Fruit fly (Drosophila melanogaster) whole organism, embryonic: ENCODE data around the gene scrib.

Experiments
- CG11504 ChIP-seq: fragments of 200-800 bp; sonication (Bioruptor generic); optimal IDR thresholded peaks from 3 replicates; lab custom pipeline; 2019; ENCODE audit warnings: missing biosample characterization, mild to moderate bottlenecking, missing genetic modification characterization, moderate library complexity
- CG12104 ChIP-seq: fragments of 200-800 bp; sonication (Bioruptor generic); optimal IDR thresholded peaks from 3 replicates; lab custom pipeline; 2016; ENCODE audit warnings: missing biosample characterization, missing genetic modification characterization
- CG13287 ChIP-seq: fragments of 200-800 bp; sonication (Bioruptor generic); IDR thresholded peaks from 2 replicates; pipeline ENCODE4 v1.3.6; 2022; ENCODE audit warnings: missing biosample characterization, missing genetic modification characterization; ENCODE audit not compliant: partially characterized antibody
- CG14050 ChIP-seq: fragments of 200-800 bp; sonication (Bioruptor generic); IDR thresholded peaks from 3 replicates; pipeline ENCODE4 v1.3.6; 2022; ENCODE audit warnings: missing biosample characterization, missing genetic modification characterization
- CG14441 ChIP-seq: fragments of 200-800 bp; sonication (Bioruptor generic); IDR thresholded peaks from 2 replicates; pipeline ENCODE4 v1.3.6; 2022; ENCODE audit warnings: missing biosample characterization, missing genetic modification characterization
- CG15011 ChIP-seq: fragments of 200-800 bp; sonication (Bioruptor generic); optimal IDR thresholded peaks from 3 replicates; lab custom pipeline; 2018; ENCODE audit warnings: missing biosample characterization, mild to moderate bottlenecking, missing genetic modification characterization
- CG15696 ChIP-seq: fragments of 200-800 bp; sonication (Bioruptor generic); optimal IDR thresholded peaks from 2 replicates; lab custom pipeline; 2019; ENCODE audit warnings: missing biosample characterization, mild to moderate bottlenecking, missing genetic modification characterization, moderate library complexity
- CG1602 ChIP-seq: fragments of 200-800 bp; sonication (Bioruptor generic); optimal IDR thresholded peaks from 3 replicates; lab custom pipeline; 2016; ENCODE audit warnings: missing biosample characterization, missing genetic modification characterization
- CG16813 ChIP-seq: fragments of 200-800 bp; sonication (Bioruptor generic); IDR thresholded peaks from 3 replicates; pipeline ENCODE4 v1.3.6; 2022; ENCODE audit warnings: missing biosample characterization, missing genetic modification characterization; ENCODE audit not compliant: partially characterized antibody
- CG17328 ChIP-seq: fragments of 200-800 bp; sonication (Bioruptor generic); IDR thresholded peaks from 2 replicates; pipeline ENCODE4 v1.3.6; 2022; ENCODE audit warnings: missing biosample characterization, missing genetic modification characterization
- CG2202 ChIP-seq: fragments of 200-800 bp; sonication (Bioruptor generic); optimal IDR thresholded peaks from 2 replicates; lab custom pipeline; 2018; ENCODE audit warnings: missing biosample characterization, mild to moderate bottlenecking, missing genetic modification characterization
- CG2875 ChIP-seq: fragments of 200-800 bp; sonication (Bioruptor generic); optimal IDR thresholded peaks from 2 replicates; lab custom pipeline; 2017; ENCODE audit warnings: missing biosample characterization, mild to moderate bottlenecking, missing genetic modification characterization, missing genetic modification reagents
- CG30020 ChIP-seq: fragments of 200-800 bp; optimal IDR thresholded peaks from 2 replicates; lab custom pipeline; 2019; ENCODE audit warnings: missing biosample characterization, mild to moderate bottlenecking, missing genetic modification characterization, moderate library complexity
- CG31224 ChIP-seq: fragments of 200-800 bp; sonication (Bioruptor generic); IDR thresholded peaks from 2 replicates; pipeline ENCODE4 v1.3.6; 2022; ENCODE audit warnings: missing biosample characterization, missing genetic modification characterization
- CG3995 ChIP-seq: fragments of 200-800 bp; sonication (Bioruptor generic); optimal IDR thresholded peaks from 3 replicates; lab custom pipeline; 2016; ENCODE audit warnings: missing biosample characterization, missing genetic modification characterization
- CG4424 ChIP-seq: fragments of 200-800 bp; sonication (Bioruptor generic); optimal IDR thresholded peaks from 3 replicates; lab custom pipeline; 2016; ENCODE audit warnings: missing biosample characterization, missing genetic modification characterization
- CG4617 ChIP-seq: fragments of 200-800 bp; sonication (Bioruptor generic); optimal IDR thresholded peaks from 3 replicates; lab custom pipeline; 2016; ENCODE audit warnings: missing biosample characterization, missing genetic modification characterization, borderline replicate concordance
- CG6854 ChIP-seq: fragments of 200-800 bp; sonication (Bioruptor generic); optimal IDR thresholded peaks from 3 replicates; lab custom pipeline; 2017; ENCODE audit warnings: missing biosample characterization, mild to moderate bottlenecking, missing genetic modification characterization
- CG7556 ChIP-seq: fragments of 200-800 bp; sonication (Bioruptor generic); optimal IDR thresholded peaks from 2 replicates; lab custom pipeline; 2017; ENCODE audit warnings: missing biosample characterization, mild to moderate bottlenecking, missing genetic modification characterization
- CG8281 ChIP-seq: fragments of 200-800 bp; sonication (Bioruptor generic); optimal IDR thresholded peaks from 2 replicates; lab custom pipeline; 2018; ENCODE audit warnings: missing biosample characterization, mild to moderate bottlenecking, missing genetic modification characterization, moderate library complexity
- Dfd ChIP-seq, 2 experiments: fragments of >200 bp; optimal IDR thresholded peaks; 2 replicates each; lab custom pipeline; 2017; ENCODE audit warnings: missing biosample characterization in 2 of 2, missing genetic modification characterization in 2 of 2
- Ets65A ChIP-seq: fragments of 200-800 bp; sonication (Bioruptor generic); peaks from one replicate; lab custom pipeline; 2016; ENCODE audit warnings: missing biosample characterization, missing genetic modification characterization
- H15 ChIP-seq: fragments of 200-800 bp; sonication (Bioruptor generic); IDR thresholded peaks from 3 replicates; pipeline ENCODE4 v1.3.6; 2022; ENCODE audit warnings: missing biosample characterization, missing genetic modification characterization
- HHEX ChIP-seq: fragments of 200-800 bp; sonication (Bioruptor generic); optimal IDR thresholded peaks from 3 replicates; lab custom pipeline; 2017; ENCODE audit warnings: missing biosample characterization, mild to moderate bottlenecking, missing genetic modification characterization, missing genetic modification reagents
- Hr39 ChIP-seq: fragments of >200 bp; optimal IDR thresholded peaks from 2 replicates; lab custom pipeline; 2017
- NC2β ChIP-seq: fragments of 200-800 bp; sonication (Bioruptor generic); optimal IDR thresholded peaks from 2 replicates; lab custom pipeline; 2016; ENCODE audit warnings: missing biosample characterization, missing genetic modification characterization
- Ravus ChIP-seq: fragments of 200-800 bp; sonication (Bioruptor generic); IDR thresholded peaks from 2 replicates; pipeline ENCODE4 v1.3.6; 2022; ENCODE audit warnings: missing biosample characterization, missing genetic modification characterization
- Sox100B ChIP-seq: fragments of 200-800 bp; sonication (Bioruptor generic); optimal IDR thresholded peaks from 3 replicates; lab custom pipeline; 2018; ENCODE audit warnings: missing biosample characterization, mild to moderate bottlenecking, missing genetic modification characterization
- Stat92E ChIP-seq, 3 experiments: fragments of >200 bp in 2 of 3; fragments of 200-800 bp in 1 of 3; sonication (Bioruptor generic) in 1 of 3; optimal IDR thresholded peaks; 2 replicates each; lab custom pipeline; 2017 to 2019; ENCODE audit warnings: missing biosample characterization in 3 of 3, missing genetic modification characterization in 3 of 3, mild to moderate bottlenecking in 1 of 3, moderate library complexity in 1 of 3
- Tbp ChIP-seq: fragments of >200 bp; optimal IDR thresholded peaks from 2 replicates; lab custom pipeline; 2018; ENCODE audit warnings: missing biosample characterization, missing genetic modification characterization
- Xrp1 ChIP-seq: fragments of 200-800 bp; sonication (Bioruptor generic); IDR thresholded peaks from 2 replicates; pipeline ENCODE4 v1.3.6; 2022; ENCODE audit warnings: missing biosample characterization, missing genetic modification characterization
- ase ChIP-seq: fragments of 200-800 bp; sonication (Bioruptor generic); IDR thresholded peaks from 3 replicates; pipeline ENCODE4 v1.3.6; 2022; ENCODE audit warnings: missing biosample characterization, missing genetic modification characterization
- croc ChIP-seq: fragments of 200-800 bp; sonication (Bioruptor generic); conservative IDR thresholded peaks from 3 replicates; pipeline ENCODE4 v1.3.6; 2022; ENCODE audit warnings: missing biosample characterization, missing genetic modification characterization
- gro ChIP-seq: fragments of 200-800 bp; sonication (Bioruptor generic); optimal IDR thresholded peaks from 2 replicates; lab custom pipeline; 2016; ENCODE audit warnings: missing biosample characterization, missing genetic modification characterization
- gsb ChIP-seq: fragments of 200-800 bp; sonication (Bioruptor generic); IDR thresholded peaks from 2 replicates; pipeline ENCODE4 v1.3.6; 2022; ENCODE audit warnings: missing biosample characterization, missing genetic modification characterization
- klu ChIP-seq: fragments of 200-800 bp; sonication (Bioruptor generic); IDR thresholded peaks from 2 replicates; pipeline ENCODE4 v1.3.6; 2022; ENCODE audit warnings: missing biosample characterization, missing genetic modification characterization
- lilli ChIP-seq: fragments of 200-800 bp; sonication (Bioruptor generic); optimal IDR thresholded peaks from 3 replicates; lab custom pipeline; 2016; ENCODE audit warnings: missing biosample characterization, missing genetic modification characterization
- nerfin-1 ChIP-seq: fragments of 200-800 bp; sonication (Bioruptor generic); optimal IDR thresholded peaks from 3 replicates; lab custom pipeline; 2019; ENCODE audit warnings: missing biosample characterization, mild to moderate bottlenecking, missing genetic modification characterization, moderate library complexity
- onecut ChIP-seq: fragments of 200-800 bp; sonication (Bioruptor generic); IDR thresholded peaks from 2 replicates; pipeline ENCODE4 v1.3.6; 2022; ENCODE audit warnings: missing biosample characterization, missing genetic modification characterization
- pan ChIP-seq, 4 experiments: fragments of >200 bp in 3 of 4; fragments of 200-800 bp in 1 of 4; sonication (Bioruptor generic) in 1 of 4; optimal IDR thresholded peaks in 3 of 4; IDR thresholded peaks in 1 of 4; 2 replicates each; pipeline versions ENCODE4 v1.3.6 to Lab custom; 2017 to 2022; ENCODE audit warnings: missing biosample characterization in 2 of 4, missing genetic modification characterization in 2 of 4, mixed read lengths in 1 of 4
- psq ChIP-seq: fragments of 200-800 bp; sonication (Bioruptor generic); optimal IDR thresholded peaks from 2 replicates; lab custom pipeline; 2017; ENCODE audit warnings: missing biosample characterization, missing genetic modification characterization
- schlank ChIP-seq: fragments of 200-800 bp; sonication (Bioruptor generic); optimal IDR thresholded peaks from 2 replicates; lab custom pipeline; 2018; ENCODE audit warnings: missing biosample characterization, mild to moderate bottlenecking, missing genetic modification characterization
- sima ChIP-seq: fragments of 200-800 bp; sonication (Bioruptor generic); optimal IDR thresholded peaks from 2 replicates; lab custom pipeline; 2016; ENCODE audit warnings: missing biosample characterization, missing genetic modification characterization
- sug ChIP-seq: fragments of 200-800 bp; optimal IDR thresholded peaks from 2 replicates; lab custom pipeline; 2019; ENCODE audit warnings: missing biosample characterization, mild to moderate bottlenecking, missing genetic modification characterization, moderate library complexity
- tio ChIP-seq: fragments of 200-800 bp; sonication (Bioruptor generic); optimal IDR thresholded peaks from 2 replicates; lab custom pipeline; 2017; ENCODE audit warnings: missing biosample characterization, missing genetic modification characterization, inconsistent platforms
- toy ChIP-seq: fragments of 200-800 bp; sonication (Bioruptor generic); IDR thresholded peaks from 2 replicates; pipeline ENCODE4 v1.3.6; 2022; ENCODE audit warnings: missing biosample characterization, missing genetic modification characterization
- unpg ChIP-seq: fragments of 200-800 bp; sonication (Bioruptor generic); optimal IDR thresholded peaks from 3 replicates; lab custom pipeline; 2018; ENCODE audit warnings: missing biosample characterization, mild to moderate bottlenecking, missing genetic modification characterization, moderate library complexity
- vvl ChIP-seq: fragments of 200-800 bp; sonication (Bioruptor generic); IDR thresholded peaks from 2 replicates; pipeline ENCODE4 v1.3.6; 2022; ENCODE audit warnings: missing biosample characterization, missing genetic modification characterization
- z ChIP-seq: fragments of 200-800 bp; sonication (Bioruptor generic); IDR thresholded peaks from 3 replicates; pipeline ENCODE4 v1.3.6; 2022; ENCODE audit warnings: missing biosample characterization, missing genetic modification characterization

scrib gene

dm6 chr3R:26546324-26546922, 10.3 kb downstream of the scrib start:
- TF ChIP-seq Xrp1 (GFP tag; lab: Robert Waterston, UW) (no peak), CG2875 (no peak), Tbp (GFP tag; lab: Kevin White, UChicago) (no peak), Ets65A (GFP tag; lab: Kevin White, UChicago) (no peak), H15 (no peak), toy (GFP tag; lab: Robert Waterston, UW) (no peak), Ravus (GFP tag; lab: Robert Waterston, UW) (no peak), sima (GFP tag; lab: Kevin White, UChicago) (no peak), klu (no peak), unpg (GFP tag; lab: Kevin White, UChicago) (no peak)

- TF ChIP-seq CG14050 (GFP tag; lab: Robert Waterston, UW) (0 out of 3 replicates have a peak, but pooled peaks have one; percentile 20), onecut (GFP tag; lab: Robert Waterston, UW) (peak; percentile 24; the same call in 1 of the 2 replicates), sug (tag; lab: Kevin White, UChicago) (peak; percentile 21), CG31224 (GFP tag; lab: Robert Waterston, UW) (0 out of 2 replicates have a peak, but pooled peaks have one; percentile 17), CG15011 (peak; percentile 30), CG12104 (GFP tag; lab: Kevin White, UChicago) (no peak), gro (GFP tag; lab: Kevin White, UChicago) (no peak), ase (GFP tag; lab: Robert Waterston, UW) (no peak), croc (no peak), H15 (no peak), HHEX (peak; percentile 31), CG16813 (GFP tag; lab: Robert Waterston, UW) (no peak), CG6854 (GFP tag; lab: Kevin White, UChicago) (no peak), CG4424 (GFP tag; lab: Kevin White, UChicago) (no peak), CG30020 (tag; lab: Kevin White, UChicago) (no peak), vvl (no peak), NC2β (GFP tag; lab: Kevin White, UChicago) (no peak), CG14441 (GFP tag; lab: Robert Waterston, UW) (0 out of 2 replicates have a peak, but pooled peaks have one; percentile 16), psq (GFP tag; lab: Kevin White, UChicago) (no peak), CG2202 (peak; percentile 26), CG15696 (tag; lab: Kevin White, UChicago) (peak; percentile 30), Hr39 (lab: Kevin White, UChicago) (no peak), pan (optimal IDR thresholded peaks at IDR 0.05; lab: Kevin White, UChicago) (no peak), pan (GFP tag; optimal IDR thresholded peaks at IDR 0.05 in 1 of 2, IDR thresholded peaks at IDR 0.05 in 1 of 2) (no peak), tio (GFP tag; lab: Kevin White, UChicago) (no peak), CG1602 (GFP tag; lab: Kevin White, UChicago) (no peak), CG8281 (tag; lab: Kevin White, UChicago) (no peak), CG7556 (GFP tag; lab: Kevin White, UChicago) (peak; percentile 56), schlank (no peak), Stat92E (GFP tag; optimal IDR thresholded peaks at IDR 0.05; lab: Kevin White, UChicago) (no peak), Ravus (GFP tag; lab: Robert Waterston, UW) (no peak), gsb (GFP tag; lab: Robert Waterston, UW) (no peak), CG3995 (no peak), Sox100B (GFP tag; lab: Kevin White, UChicago) (peak; percentile 53), CG4617 (GFP tag; lab: Kevin White, UChicago) (no peak), Dfd (GFP tag; optimal IDR thresholded peaks at IDR 0.05; lab: Kevin White, UChicago) (no peak), CG11504 (tag; lab: Kevin White, UChicago) (peak; percentile 63), CG13287 (no peak), lilli (GFP tag; lab: Kevin White, UChicago) (peak; percentile 25), nerfin-1 (tag; lab: Kevin White, UChicago) (no peak), CG17328 (GFP tag; lab: Robert Waterston, UW) (no peak), z (GFP tag; lab: Robert Waterston, UW) (0 out of 3 replicates have a peak, but pooled peaks have one; percentile 28)
These were observed 11.5 kb downstream of the scrib start for dm6 chr3R:26547660-26548067.
